Fruit fly (Drosophila melanogaster) whole organism, embryonic: Measurements from ENCODE around the gene CG13026.

ENCODE experiments used
- CG10979 ChIP-seq: fragments of 200-800 bp; sonication (Bioruptor generic); optimal IDR thresholded peaks from 2 replicates; lab custom pipeline; 2018; ENCODE audit warnings: missing biosample characterization, mild to moderate bottlenecking, missing genetic modification characterization, moderate library complexity
- CG11398 ChIP-seq: fragments of 200-800 bp; sonication (Bioruptor generic); optimal IDR thresholded peaks from 2 replicates; lab custom pipeline; 2016; ENCODE audit warnings: missing biosample characterization, missing genetic modification characterization
- CG13296 ChIP-seq: fragments of 200-800 bp; sonication (Bioruptor generic); optimal IDR thresholded peaks from 3 replicates; lab custom pipeline; 2018; ENCODE audit warnings: missing biosample characterization, mild to moderate bottlenecking, missing genetic modification characterization
- CG15601 ChIP-seq: fragments of 200-800 bp; sonication (Bioruptor generic); optimal IDR thresholded peaks from 3 replicates; lab custom pipeline; 2019; ENCODE audit warnings: missing biosample characterization, mild to moderate bottlenecking, missing genetic modification characterization, moderate library complexity
- CG1647 ChIP-seq: fragments of 200-800 bp; sonication (Bioruptor generic); optimal IDR thresholded peaks from 3 replicates; lab custom pipeline; 2016; ENCODE audit warnings: missing biosample characterization, missing genetic modification characterization
- CG16779 ChIP-seq: fragments of 200-800 bp; sonication (Bioruptor generic); IDR thresholded peaks from 2 replicates; pipeline ENCODE4 v1.3.6; 2022; ENCODE audit warnings: missing biosample characterization, missing genetic modification characterization
- CG17186 ChIP-seq: fragments of 200-800 bp; sonication (Bioruptor generic); optimal IDR thresholded peaks from 3 replicates; lab custom pipeline; 2017; ENCODE audit warnings: missing biosample characterization, missing genetic modification reagents, missing genetic modification characterization
- CG1832 ChIP-seq: fragments of 200-800 bp; sonication (Bioruptor generic); optimal IDR thresholded peaks from 2 replicates; lab custom pipeline; 2017; ENCODE audit warnings: missing biosample characterization, mild to moderate bottlenecking, missing genetic modification characterization, inconsistent platforms
- CG32767 ChIP-seq: fragments of 200-800 bp; sonication (Bioruptor generic); IDR thresholded peaks from 2 replicates; pipeline ENCODE4 v1.3.6; 2022; ENCODE audit warnings: missing biosample characterization, missing genetic modification characterization
- CG33213 ChIP-seq: fragments of 200-800 bp; sonication (Bioruptor generic); optimal IDR thresholded peaks from 3 replicates; lab custom pipeline; 2016; ENCODE audit warnings: missing biosample characterization, missing genetic modification characterization
- CG3847 ChIP-seq: fragments of 200-800 bp; sonication (Bioruptor generic); IDR thresholded peaks from 2 replicates; pipeline ENCODE4 v1.3.6; 2022; ENCODE audit warnings: missing biosample characterization, missing genetic modification characterization
- CG42726 ChIP-seq: fragments of 200-800 bp; sonication (Bioruptor generic); IDR thresholded peaks from 2 replicates; pipeline ENCODE4 v1.3.6; 2022; ENCODE audit warnings: missing biosample characterization, missing genetic modification characterization; ENCODE audit not compliant: partially characterized antibody
- CG7963 ChIP-seq: fragments of 200-800 bp; sonication (Bioruptor generic); IDR thresholded peaks from 3 replicates; pipeline ENCODE4 v1.3.6; 2022; ENCODE audit warnings: missing biosample characterization, missing genetic modification characterization; ENCODE audit not compliant: partially characterized antibody
- Dad ChIP-seq: fragments of 200-800 bp; sonication (Bioruptor generic); optimal IDR thresholded peaks from 3 replicates; lab custom pipeline; 2016; ENCODE audit warnings: missing biosample characterization, missing genetic modification characterization
- Doc3 ChIP-seq: fragments of 200-800 bp; sonication (Bioruptor generic); IDR thresholded peaks from 3 replicates; pipeline ENCODE4 v1.3.6; 2022; ENCODE audit warnings: missing biosample characterization, missing genetic modification characterization; ENCODE audit not compliant: partially characterized antibody
- Drgx ChIP-seq: fragments of 200-800 bp; sonication (Bioruptor generic); IDR thresholded peaks from 2 replicates; pipeline ENCODE4 v1.3.6; 2022; ENCODE audit warnings: missing biosample characterization, missing genetic modification characterization
- H2.0 ChIP-seq: fragments of 200-800 bp; sonication (Bioruptor generic); IDR thresholded peaks from 2 replicates; pipeline ENCODE4 v1.3.6; 2022; ENCODE audit warnings: missing biosample characterization, missing genetic modification characterization
- HHEX ChIP-seq: fragments of 200-800 bp; sonication (Bioruptor generic); optimal IDR thresholded peaks from 3 replicates; lab custom pipeline; 2017; ENCODE audit warnings: missing biosample characterization, mild to moderate bottlenecking, missing genetic modification characterization, missing genetic modification reagents
- Jarid2 ChIP-seq: fragments of 200-800 bp; sonication (Bioruptor generic); optimal IDR thresholded peaks from 3 replicates; lab custom pipeline; 2017; ENCODE audit warnings: mild to moderate bottlenecking, missing biosample characterization, missing genetic modification reagents, missing genetic modification characterization
- MTF-1 ChIP-seq: fragments of 200-800 bp; sonication (Bioruptor generic); optimal IDR thresholded peaks from 2 replicates; lab custom pipeline; 2018; ENCODE audit warnings: missing biosample characterization, mild to moderate bottlenecking, missing genetic modification characterization, borderline replicate concordance
- Neu2 ChIP-seq: fragments of 200-800 bp; sonication (Bioruptor generic); optimal IDR thresholded peaks from 3 replicates; lab custom pipeline; 2016; ENCODE audit warnings: missing biosample characterization, missing genetic modification characterization, borderline replicate concordance
- Ptx1 ChIP-seq: fragments of 200-800 bp; sonication (Bioruptor generic); IDR thresholded peaks from 2 replicates; pipeline ENCODE4 v1.3.6; 2022; ENCODE audit warnings: missing biosample characterization, missing genetic modification characterization
- Sox100B ChIP-seq: fragments of 200-800 bp; sonication (Bioruptor generic); optimal IDR thresholded peaks from 3 replicates; lab custom pipeline; 2018; ENCODE audit warnings: missing biosample characterization, mild to moderate bottlenecking, missing genetic modification characterization
- ap ChIP-seq: fragments of 200-800 bp; sonication (Bioruptor generic); IDR thresholded peaks from 2 replicates; pipeline ENCODE4 v1.3.6; 2022; ENCODE audit warnings: missing biosample characterization, missing genetic modification characterization
- bbx ChIP-seq: fragments of 200-800 bp; sonication (Bioruptor generic); IDR thresholded peaks from 2 replicates; pipeline ENCODE4 v1.3.6; 2022; ENCODE audit warnings: missing biosample characterization, missing genetic modification characterization; ENCODE audit not compliant: partially characterized antibody
- bigmax ChIP-seq: fragments of 200-800 bp; sonication (Bioruptor generic); optimal IDR thresholded peaks from 2 replicates; lab custom pipeline; 2018; ENCODE audit warnings: missing biosample characterization, mild to moderate bottlenecking, missing genetic modification characterization
- caup ChIP-seq: fragments of 200-800 bp; sonication (Bioruptor generic); optimal IDR thresholded peaks from 3 replicates; lab custom pipeline; 2017; ENCODE audit warnings: missing biosample characterization, mild to moderate bottlenecking, missing genetic modification characterization, moderate library complexity; ENCODE audit not compliant: severe bottlenecking
- cg ChIP-seq: fragments of 200-800 bp; sonication (Bioruptor generic); optimal IDR thresholded peaks from 3 replicates; lab custom pipeline; 2019; ENCODE audit warnings: missing biosample characterization, mild to moderate bottlenecking, missing genetic modification characterization, moderate library complexity
- dpn ChIP-seq, 2 experiments: fragments of 200-800 bp; sonication (Bioruptor generic); optimal IDR thresholded peaks; 3 replicates each; lab custom pipeline; 2016; ENCODE audit warnings: missing biosample characterization in 2 of 2, missing genetic modification characterization in 2 of 2
- ewg ChIP-seq: fragments of 200-800 bp; sonication (Bioruptor generic); optimal IDR thresholded peaks from 3 replicates; lab custom pipeline; 2017; ENCODE audit warnings: mild to moderate bottlenecking, missing biosample characterization, missing genetic modification reagents, missing genetic modification characterization
- fd102C ChIP-seq: fragments of 200-800 bp; sonication (Bioruptor generic); optimal IDR thresholded peaks from 2 replicates; lab custom pipeline; 2018; ENCODE audit warnings: missing biosample characterization, mild to moderate bottlenecking, missing genetic modification characterization, moderate library complexity
- gcm2 ChIP-seq: fragments of 200-800 bp; sonication (Bioruptor generic); optimal IDR thresholded peaks from 2 replicates; lab custom pipeline; 2016; ENCODE audit warnings: missing biosample characterization, missing genetic modification characterization
- grau ChIP-seq: fragments of 200-800 bp; optimal IDR thresholded peaks from 3 replicates; lab custom pipeline; 2019; ENCODE audit warnings: missing biosample characterization, mild to moderate bottlenecking, missing genetic modification characterization, moderate library complexity
- gt ChIP-seq: fragments of 200-800 bp; sonication (Bioruptor generic); IDR thresholded peaks from 2 replicates; pipeline ENCODE4 v1.3.6; 2022; ENCODE audit warnings: missing biosample characterization, missing genetic modification characterization
- ind ChIP-seq: fragments of 200-800 bp; sonication (Bioruptor generic); optimal IDR thresholded peaks from 3 replicates; lab custom pipeline; 2016; ENCODE audit warnings: missing biosample characterization, missing genetic modification characterization
- jigr1 ChIP-seq: fragments of 200-800 bp; sonication (Bioruptor generic); IDR thresholded peaks from 3 replicates; pipeline ENCODE4 v1.3.6; 2022; ENCODE audit warnings: missing biosample characterization, missing genetic modification characterization
- kay ChIP-seq: fragments of 200-800 bp; sonication (Bioruptor generic); optimal IDR thresholded peaks from 2 replicates; lab custom pipeline; 2016; ENCODE audit warnings: missing biosample characterization, missing genetic modification characterization
- nmo ChIP-seq: fragments of 200-800 bp; sonication (Bioruptor generic); optimal IDR thresholded peaks from 2 replicates; lab custom pipeline; 2018; ENCODE audit warnings: missing biosample characterization, mild to moderate bottlenecking, missing genetic modification characterization, moderate library complexity
- org-1 ChIP-seq: fragments of 200-800 bp; sonication (Bioruptor generic); optimal IDR thresholded peaks from 2 replicates; lab custom pipeline; 2017; ENCODE audit warnings: missing biosample characterization, missing genetic modification characterization
- pfk ChIP-seq: fragments of 200-800 bp; sonication (Bioruptor generic); optimal IDR thresholded peaks from 2 replicates; lab custom pipeline; 2018; ENCODE audit warnings: missing biosample characterization, mild to moderate bottlenecking, missing genetic modification characterization, moderate library complexity
- pita ChIP-seq: fragments of 200-800 bp; sonication (Bioruptor generic); optimal IDR thresholded peaks from 2 replicates; lab custom pipeline; 2017; ENCODE audit warnings: missing biosample characterization, mild to moderate bottlenecking, missing genetic modification characterization
- slp2 ChIP-seq: fragments of 200-800 bp; sonication (Bioruptor generic); optimal IDR thresholded peaks from 2 replicates; lab custom pipeline; 2016; ENCODE audit warnings: missing biosample characterization, missing genetic modification characterization
- sug ChIP-seq: fragments of 200-800 bp; optimal IDR thresholded peaks from 2 replicates; lab custom pipeline; 2019; ENCODE audit warnings: missing biosample characterization, mild to moderate bottlenecking, missing genetic modification characterization, moderate library complexity
- tll ChIP-seq, 2 experiments: fragments of 200-800 bp in 1 of 2; fragments of >200 bp in 1 of 2; sonication (Bioruptor generic) in 1 of 2; optimal IDR thresholded peaks; 2 replicates each; lab custom pipeline; 2017 to 2019; ENCODE audit warnings: missing biosample characterization in 2 of 2, missing genetic modification characterization in 2 of 2, mild to moderate bottlenecking in 1 of 2, moderate library complexity in 1 of 2
- zfh2 ChIP-seq: fragments of 200-800 bp; sonication (Bioruptor generic); optimal IDR thresholded peaks from 2 replicates; lab custom pipeline; 2016; ENCODE audit warnings: missing biosample characterization, missing genetic modification characterization

CG13026 gene

dm6 chr3L:16743906-16744704, 18.1 kb upstream of the CG13026 start (continued):
- TF ChIP-seq MTF-1 (GFP tag; lab: Kevin White, UChicago) (no peak), fd102C (GFP tag; lab: Kevin White, UChicago) (no peak), ewg (no peak), slp2 (no peak), CG10979 (tag; lab: Kevin White, UChicago) (peak; percentile 79), sug (tag; lab: Kevin White, UChicago) (no peak), Jarid2 (GFP tag; lab: Kevin White, UChicago) (no peak), CG33213 (GFP tag; lab: Kevin White, UChicago) (no peak), HHEX (GFP tag; lab: Kevin White, UChicago) (no peak), CG11398 (no peak), dpn (GFP tag; optimal IDR thresholded peaks at IDR 0.05; lab: Kevin White, UChicago) (no peak), gt (no peak), ap (GFP tag; lab: Robert Waterston, UW) (no peak), CG7963 (GFP tag; lab: Robert Waterston, UW) (no peak), CG16779 (no peak), Sox100B (peak; percentile 22), jigr1 (GFP tag; lab: Robert Waterston, UW) (no peak), CG32767 (GFP tag; lab: Robert Waterston, UW) (no peak), zfh2 (GFP tag; lab: Kevin White, UChicago) (no peak), pita (no peak), Dad (GFP tag; lab: Kevin White, UChicago) (no peak), pfk (no peak), bbx (no peak), kay (GFP tag; lab: Kevin White, UChicago) (no peak), CG1832 (no peak), CG42726 (GFP tag; lab: Robert Waterston, UW) (no peak), cg (GFP tag; lab: Kevin White, UChicago) (no peak), CG3847 (GFP tag; lab: Robert Waterston, UW) (no peak), bigmax (GFP tag; lab: Kevin White, UChicago) (no peak), H2.0 (GFP tag; lab: Robert Waterston, UW) (no peak), grau (peak; percentile 94), org-1 (GFP tag; lab: Kevin White, UChicago) (no peak), CG17186 (GFP tag; lab: Kevin White, UChicago) (no peak), gcm2 (GFP tag; lab: Kevin White, UChicago) (no peak), Neu2 (GFP tag; lab: Kevin White, UChicago) (no peak), caup (GFP tag; lab: Kevin White, UChicago) (no peak), nmo (GFP tag; lab: Kevin White, UChicago) (peak; percentile 52), CG1647 (GFP tag; lab: Kevin White, UChicago) (no peak), Doc3 (GFP tag; lab: Robert Waterston, UW) (no peak), ind (GFP tag; lab: Kevin White, UChicago) (no peak), Ptx1 (GFP tag; lab: Robert Waterston, UW) (no peak), Drgx (no peak), tll (GFP tag; optimal IDR thresholded peaks at IDR 0.05; lab: Kevin White, UChicago) (no peak), CG13296 (no peak), CG15601 (tag; lab: Kevin White, UChicago) (no peak)
